Fruit fly (Drosophila melanogaster) whole organism, embryonic: ENCODE data around the gene CG32195.

Source experiments
- CG10654 ChIP-seq: fragments of 200-800 bp; sonication (Bioruptor generic); optimal IDR thresholded peaks from 2 replicates; lab custom pipeline; 2016; ENCODE audit warnings: missing biosample characterization, missing genetic modification characterization
- CG11085 ChIP-seq: fragments of 200-800 bp; sonication (Bioruptor generic); IDR thresholded peaks from 2 replicates; pipeline ENCODE4 v1.3.6; 2022; ENCODE audit warnings: missing biosample characterization, missing genetic modification characterization
- CG11093 ChIP-seq: fragments of 200-800 bp; sonication (Bioruptor generic); IDR thresholded peaks from 3 replicates; pipeline ENCODE4 v1.3.6; 2022; ENCODE audit warnings: missing biosample characterization, missing genetic modification characterization
- CG11504 ChIP-seq: fragments of 200-800 bp; sonication (Bioruptor generic); optimal IDR thresholded peaks from 3 replicates; lab custom pipeline; 2019; ENCODE audit warnings: missing biosample characterization, mild to moderate bottlenecking, missing genetic modification characterization, moderate library complexity
- CG12219 ChIP-seq: fragments of 200-800 bp; sonication (Bioruptor generic); optimal IDR thresholded peaks from 3 replicates; lab custom pipeline; 2018; ENCODE audit warnings: missing biosample characterization, mild to moderate bottlenecking, missing genetic modification characterization
- CG12769 ChIP-seq: fragments of 200-800 bp; sonication (Bioruptor generic); optimal IDR thresholded peaks from 2 replicates; lab custom pipeline; 2019; ENCODE audit warnings: missing biosample characterization, mild to moderate bottlenecking, missing genetic modification characterization, moderate library complexity
- CG15601 ChIP-seq: fragments of 200-800 bp; sonication (Bioruptor generic); optimal IDR thresholded peaks from 3 replicates; lab custom pipeline; 2019; ENCODE audit warnings: missing biosample characterization, mild to moderate bottlenecking, missing genetic modification characterization, moderate library complexity
- CG15696 ChIP-seq: fragments of 200-800 bp; sonication (Bioruptor generic); optimal IDR thresholded peaks from 2 replicates; lab custom pipeline; 2019; ENCODE audit warnings: missing biosample characterization, mild to moderate bottlenecking, missing genetic modification characterization, moderate library complexity
- CG16813 ChIP-seq: fragments of 200-800 bp; sonication (Bioruptor generic); IDR thresholded peaks from 3 replicates; pipeline ENCODE4 v1.3.6; 2022; ENCODE audit warnings: missing biosample characterization, missing genetic modification characterization; ENCODE audit not compliant: partially characterized antibody
- CG17328 ChIP-seq: fragments of 200-800 bp; sonication (Bioruptor generic); IDR thresholded peaks from 2 replicates; pipeline ENCODE4 v1.3.6; 2022; ENCODE audit warnings: missing biosample characterization, missing genetic modification characterization
- CG17385 ChIP-seq: fragments of 200-800 bp; sonication (Bioruptor generic); optimal IDR thresholded peaks from 3 replicates; lab custom pipeline; 2018; ENCODE audit warnings: missing biosample characterization, mild to moderate bottlenecking, missing genetic modification characterization
- CG18764 ChIP-seq: fragments of 200-800 bp; sonication (Bioruptor generic); optimal IDR thresholded peaks from 3 replicates; lab custom pipeline; 2016; ENCODE audit warnings: missing biosample characterization, missing genetic modification characterization
- CG2202 ChIP-seq: fragments of 200-800 bp; sonication (Bioruptor generic); optimal IDR thresholded peaks from 2 replicates; lab custom pipeline; 2018; ENCODE audit warnings: missing biosample characterization, mild to moderate bottlenecking, missing genetic modification characterization
- CG2678 ChIP-seq: fragments of 200-800 bp; sonication (Bioruptor generic); optimal IDR thresholded peaks from 3 replicates; lab custom pipeline; 2019; ENCODE audit warnings: missing biosample characterization, mild to moderate bottlenecking, missing genetic modification characterization, moderate library complexity
- CG2889 ChIP-seq: fragments of 200-800 bp; sonication (Bioruptor generic); IDR thresholded peaks from 3 replicates; pipeline ENCODE4 v1.3.6; 2022; ENCODE audit warnings: missing biosample characterization, missing genetic modification characterization
- CG4617 ChIP-seq: fragments of 200-800 bp; sonication (Bioruptor generic); optimal IDR thresholded peaks from 3 replicates; lab custom pipeline; 2016; ENCODE audit warnings: missing biosample characterization, missing genetic modification characterization, borderline replicate concordance
- CG5953 ChIP-seq: fragments of 200-800 bp; sonication (Bioruptor generic); IDR thresholded peaks from 2 replicates; pipeline ENCODE4 v1.3.6; 2022; ENCODE audit warnings: missing biosample characterization, missing genetic modification characterization
- Dfd ChIP-seq, 2 experiments: fragments of >200 bp; optimal IDR thresholded peaks; 2 replicates each; lab custom pipeline; 2017; ENCODE audit warnings: missing biosample characterization in 2 of 2, missing genetic modification characterization in 2 of 2
- Dp ChIP-seq: fragments of 200-800 bp; sonication (Bioruptor generic); optimal IDR thresholded peaks from 2 replicates; lab custom pipeline; 2018; ENCODE audit warnings: missing biosample characterization, mild to moderate bottlenecking, missing genetic modification characterization, moderate library complexity
- Elba2 ChIP-seq: fragments of 200-800 bp; sonication (Bioruptor generic); optimal IDR thresholded peaks from 3 replicates; lab custom pipeline; 2016; ENCODE audit warnings: missing biosample characterization, missing genetic modification characterization
- Fer1 ChIP-seq: fragments of 200-800 bp; sonication (Bioruptor generic); optimal IDR thresholded peaks from 2 replicates; lab custom pipeline; 2017; ENCODE audit warnings: missing biosample characterization, mild to moderate bottlenecking, missing genetic modification characterization
- Hand ChIP-seq: fragments of 200-800 bp; sonication (Bioruptor generic); optimal IDR thresholded peaks from 2 replicates; lab custom pipeline; 2017; ENCODE audit warnings: mild to moderate bottlenecking, missing biosample characterization, missing genetic modification reagents, missing genetic modification characterization
- Hr51 ChIP-seq, 2 experiments: fragments of 200-800 bp; sonication (Bioruptor generic); optimal IDR thresholded peaks; 2 replicates in 1 of 2; 3 replicates in 1 of 2; lab custom pipeline; 2016 to 2018; ENCODE audit warnings: missing biosample characterization in 2 of 2, missing genetic modification characterization in 2 of 2, mild to moderate bottlenecking in 1 of 2, moderate library complexity in 1 of 2
- Hsf ChIP-seq: fragments of 200-800 bp; sonication (Bioruptor generic); optimal IDR thresholded peaks from 3 replicates; lab custom pipeline; 2016; ENCODE audit warnings: missing biosample characterization, missing genetic modification characterization
- Lim3 ChIP-seq: fragments of 200-800 bp; sonication (Bioruptor generic); IDR thresholded peaks from 2 replicates; pipeline ENCODE4 v1.3.6; 2022; ENCODE audit warnings: missing biosample characterization, missing genetic modification characterization
- MTF-1 ChIP-seq: fragments of 200-800 bp; sonication (Bioruptor generic); optimal IDR thresholded peaks from 2 replicates; lab custom pipeline; 2018; ENCODE audit warnings: missing biosample characterization, mild to moderate bottlenecking, missing genetic modification characterization, borderline replicate concordance
- Pdp1 ChIP-seq, 2 experiments: fragments of 200-800 bp; sonication (Bioruptor generic); optimal IDR thresholded peaks; 3 replicates each; lab custom pipeline; 2016; ENCODE audit warnings: missing biosample characterization in 2 of 2, missing genetic modification characterization in 2 of 2, mild to moderate bottlenecking in 1 of 2, moderate library complexity in 1 of 2
- Poxn ChIP-seq: fragments of 200-800 bp; sonication (Bioruptor generic); IDR thresholded peaks from 2 replicates; pipeline ENCODE4 v1.3.6; 2022; ENCODE audit warnings: missing biosample characterization, missing genetic modification characterization
- Ptx1 ChIP-seq: fragments of 200-800 bp; sonication (Bioruptor generic); IDR thresholded peaks from 2 replicates; pipeline ENCODE4 v1.3.6; 2022; ENCODE audit warnings: missing biosample characterization, missing genetic modification characterization
- Ssrp ChIP-seq: fragments of 200-800 bp; sonication (Bioruptor generic); optimal IDR thresholded peaks from 2 replicates; lab custom pipeline; 2018; ENCODE audit warnings: missing biosample characterization, mild to moderate bottlenecking, missing genetic modification characterization, moderate library complexity
- ac ChIP-seq: fragments of 200-800 bp; sonication (Bioruptor generic); optimal IDR thresholded peaks from 3 replicates; lab custom pipeline; 2017; ENCODE audit warnings: missing biosample characterization, mild to moderate bottlenecking, missing genetic modification characterization
- amos ChIP-seq: fragments of 200-800 bp; sonication (Bioruptor generic); IDR thresholded peaks from 2 replicates; pipeline ENCODE4 v1.3.6; 2022; ENCODE audit warnings: missing biosample characterization, missing genetic modification characterization; ENCODE audit not compliant: partially characterized antibody
- aop ChIP-seq: fragments of 200-800 bp; sonication (Bioruptor generic); IDR thresholded peaks from 2 replicates; pipeline ENCODE4 v1.3.6; 2022; ENCODE audit warnings: missing biosample characterization, missing genetic modification characterization
- crol ChIP-seq: fragments of 200-800 bp; sonication (Bioruptor generic); IDR thresholded peaks from 2 replicates; pipeline ENCODE4 v1.3.6; 2022; ENCODE audit warnings: missing biosample characterization, missing genetic modification characterization
- da ChIP-seq: fragments of 200-800 bp; sonication (Bioruptor generic); optimal IDR thresholded peaks from 2 replicates; lab custom pipeline; 2016; ENCODE audit warnings: missing biosample characterization, missing genetic modification characterization
- dati ChIP-seq: fragments of 200-800 bp; sonication (Bioruptor generic); IDR thresholded peaks from 2 replicates; pipeline ENCODE4 v1.3.6; 2022; ENCODE audit warnings: missing biosample characterization, missing genetic modification characterization
- dm ChIP-seq: fragments of 200-800 bp; sonication (Bioruptor generic); optimal IDR thresholded peaks from 3 replicates; lab custom pipeline; 2016; ENCODE audit warnings: missing biosample characterization, missing genetic modification characterization
- gce ChIP-seq: fragments of 200-800 bp; sonication (Bioruptor generic); IDR thresholded peaks from 3 replicates; pipeline ENCODE4 v1.3.6; 2022; ENCODE audit warnings: missing biosample characterization, missing genetic modification characterization
- gt ChIP-seq: fragments of 200-800 bp; sonication (Bioruptor generic); IDR thresholded peaks from 2 replicates; pipeline ENCODE4 v1.3.6; 2022; ENCODE audit warnings: missing biosample characterization, missing genetic modification characterization
- jing ChIP-seq: fragments of 200-800 bp; sonication (Bioruptor generic); optimal IDR thresholded peaks from 2 replicates; lab custom pipeline; 2018; ENCODE audit warnings: missing biosample characterization, mild to moderate bottlenecking, missing genetic modification characterization
- lmd ChIP-seq: fragments of 200-800 bp; sonication (Bioruptor generic); IDR thresholded peaks from 2 replicates; pipeline ENCODE4 v1.3.6; 2022; ENCODE audit warnings: missing biosample characterization, missing genetic modification characterization
- oc ChIP-seq: fragments of 200-800 bp; sonication (Bioruptor generic); optimal IDR thresholded peaks from 2 replicates; lab custom pipeline; 2018; ENCODE audit warnings: missing biosample characterization, mild to moderate bottlenecking, missing genetic modification characterization, moderate library complexity
- pnt ChIP-seq: fragments of 200-800 bp; sonication (Bioruptor generic); optimal IDR thresholded peaks from 3 replicates; lab custom pipeline; 2016; ENCODE audit warnings: missing biosample characterization, missing genetic modification characterization
- sens-2 ChIP-seq: fragments of 200-800 bp; sonication (Bioruptor generic); IDR thresholded peaks from 2 replicates; pipeline ENCODE4 v1.3.6; 2022; ENCODE audit warnings: missing biosample characterization, missing genetic modification characterization
- slou ChIP-seq: fragments of 200-800 bp; sonication (Bioruptor generic); optimal IDR thresholded peaks from 3 replicates; lab custom pipeline; 2016; ENCODE audit warnings: missing biosample characterization, missing genetic modification characterization
- sna ChIP-seq: fragments of 200-800 bp; sonication (Bioruptor generic); IDR thresholded peaks from 2 replicates; pipeline ENCODE4 v1.3.6; 2022; ENCODE audit warnings: missing biosample characterization, missing genetic modification characterization; ENCODE audit not compliant: partially characterized antibody
- tio ChIP-seq: fragments of 200-800 bp; sonication (Bioruptor generic); optimal IDR thresholded peaks from 2 replicates; lab custom pipeline; 2017; ENCODE audit warnings: missing biosample characterization, missing genetic modification characterization, inconsistent platforms
- tx ChIP-seq: fragments of 200-800 bp; sonication (Bioruptor generic); optimal IDR thresholded peaks from 2 replicates; lab custom pipeline; 2016; ENCODE audit warnings: missing biosample characterization, missing genetic modification characterization
- zen2 ChIP-seq: fragments of 200-800 bp; sonication (Bioruptor generic); IDR thresholded peaks from 3 replicates; pipeline ENCODE4 v1.3.6; 2022; ENCODE audit warnings: missing biosample characterization, missing genetic modification characterization; ENCODE audit not compliant: partially characterized antibody

Gene CG32195

DNA sequence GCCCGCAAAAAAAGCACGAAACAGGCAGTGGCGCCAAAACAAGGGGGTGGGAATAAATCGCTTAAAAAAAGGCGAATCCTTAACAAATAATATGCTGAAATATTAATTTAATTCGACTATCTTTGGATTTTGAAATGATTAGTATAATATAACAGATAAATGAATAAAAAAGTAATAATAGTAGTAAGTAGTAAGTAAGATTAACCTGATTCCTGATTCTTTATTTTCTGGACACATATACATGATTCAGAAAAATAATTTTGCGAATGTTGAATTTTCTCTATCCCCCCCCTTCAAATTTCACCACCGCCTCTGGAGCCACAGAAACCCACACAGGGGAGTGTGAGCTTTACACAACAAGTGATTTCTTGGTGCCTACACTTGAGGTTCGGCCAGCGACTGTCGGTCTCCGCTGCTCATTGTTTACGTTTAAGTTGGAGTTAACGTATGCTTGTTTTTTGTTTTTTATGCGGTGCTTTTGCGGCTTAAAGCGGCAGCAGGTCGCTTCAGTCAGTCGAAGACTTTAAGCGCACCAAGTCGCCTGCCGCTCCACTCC, 35.7 kb downstream of the CG32195 start, which contains the start of gene CG7330 (continued):
- TF ChIP-seq sna (no peak), crol (no peak), Dp (no peak), Ptx1 (GFP tag; lab: Robert Waterston, UW) (peak; percentile 94), MTF-1 (peak; percentile 54), CG11085 (GFP tag; lab: Robert Waterston, UW) (0 out of 2 replicates have a peak, but pooled peaks have one; percentile 24), aop (GFP tag; lab: Robert Waterston, UW) (0 out of 2 replicates have a peak, but pooled peaks have one; percentile 11), CG16813 (GFP tag; lab: Robert Waterston, UW) (no peak), CG11093 (GFP tag; lab: Robert Waterston, UW) (peak; percentile 87), CG11504 (tag; lab: Kevin White, UChicago) (peak; percentile 97), tx (GFP tag; lab: Kevin White, UChicago) (no peak), gce (GFP tag; lab: Robert Waterston, UW) (peak; percentile 35; the same call in 1 of the 3 replicates), pnt (peak; percentile 19), Hsf (peak; percentile 77), CG12769 (tag; lab: Kevin White, UChicago) (peak; percentile 75), CG2678 (tag; lab: Kevin White, UChicago) (peak; percentile 97), oc (peak; percentile 87), CG10654 (peak; percentile 86), Lim3 (GFP tag; lab: Robert Waterston, UW) (0 out of 2 replicates have a peak, but pooled peaks have one; percentile 44), CG15601 (tag; lab: Kevin White, UChicago) (peak; percentile 79), lmd (GFP tag; lab: Robert Waterston, UW) (peak; percentile 92), Ssrp (tag; lab: Kevin White, UChicago) (peak; percentile 92), jing (peak; percentile 85), CG2889 (GFP tag; lab: Robert Waterston, UW) (peak; percentile 76; the same call in 2 of the 3 replicates), sens-2 (GFP tag; lab: Robert Waterston, UW) (peak; percentile 24; the same call in 1 of the 2 replicates), dm (GFP tag; lab: Kevin White, UChicago) (no peak), CG5953 (GFP tag; lab: Robert Waterston, UW) (peak; percentile 75), Hand (GFP tag; lab: Kevin White, UChicago) (peak; percentile 85), CG4617 (GFP tag; lab: Kevin White, UChicago) (peak; percentile 45), CG15696 (tag; lab: Kevin White, UChicago) (peak; percentile 54), CG2202 (tag; lab: Kevin White, UChicago) (no peak), tio (GFP tag; lab: Kevin White, UChicago) (peak; percentile 92), Dfd (GFP tag; optimal IDR thresholded peaks at IDR 0.05; lab: Kevin White, UChicago) (peak in 1 of 2 experiments; percentile 88), CG18764 (GFP tag; lab: Kevin White, UChicago) (peak; percentile 73), Pdp1 (GFP tag; optimal IDR thresholded peaks at IDR 0.05; lab: Kevin White, UChicago) (peak; percentile 48), Fer1 (peak; percentile 95), da (GFP tag; lab: Kevin White, UChicago) (no peak), gt (peak; percentile 42; the same call in 1 of the 2 replicates), CG12219 (GFP tag; lab: Kevin White, UChicago) (peak; percentile 86), ac (peak; percentile 14), CG17385 (GFP tag; lab: Kevin White, UChicago) (peak; percentile 90), Poxn (GFP tag; lab: Robert Waterston, UW) (0 out of 2 replicates have a peak, but pooled peaks have one; percentile 24), Elba2 (GFP tag; lab: Kevin White, UChicago) (no peak), amos (GFP tag; lab: Robert Waterston, UW) (no peak), zen2 (GFP tag; lab: Robert Waterston, UW) (no peak), slou (GFP tag; lab: Kevin White, UChicago) (peak; percentile 55), Hr51 (GFP tag; optimal IDR thresholded peaks at IDR 0.05; lab: Kevin White, UChicago) (peak; percentile 39 to 99), CG17328 (peak; percentile 72), dati (GFP tag; lab: Robert Waterston, UW) (no peak; the same call in 1 of the 2 replicates)
